Worm (Caenorhabditis elegans): ENCODE results near the gene ndx-3.

- TF ChIP-seq elt-2 (tag; optimal IDR thresholded peaks at IDR 0.05), result no peak
- no peak for TF ChIP-seq ama-1 (optimal IDR thresholded peaks at IDR 0.05)
- no peak for TF ChIP-seq pqm-1 (tag; optimal IDR thresholded peaks at IDR 0.05)
- TF ChIP-seq ceh-14 (tag; optimal IDR thresholded peaks at IDR 0.05), result no peak
- no peak for TF ChIP-seq unc-55 (GFP tag; optimal IDR thresholded peaks at IDR 0.05)
- no peak for TF ChIP-seq pax-1 (tag; optimal IDR thresholded peaks at IDR 0.05)
- TF ChIP-seq unc-86 (tag; optimal IDR thresholded peaks at IDR 0.05), result no peak
- TF ChIP-seq ceh-2 (tag; optimal IDR thresholded peaks at IDR 0.05), result no peak
- TF ChIP-seq ceh-6 (GFP tag; optimal IDR thresholded peaks at IDR 0.05), result no peak
- TF ChIP-seq sdc-2 (tag; optimal IDR thresholded peaks at IDR 0.05), result no peak
- no peak for TF ChIP-seq hlh-30 (tag; optimal IDR thresholded peaks at IDR 0.05; ENCODE audit: insufficient read depth)
- TF ChIP-seq ref-2 (tag; optimal IDR thresholded peaks at IDR 0.05), result no peak
These were observed 39.6 kb downstream of the ndx-3 start, which contains the start of gene pigb-1 for ce11 chrII:4992977-4993376.

Measured in whole organism, late embryonic.